Fruit fly (Drosophila melanogaster) whole organism, prepupa: ENCODE data around the gene CG31381.
A peak's percentile ranks its signal among the peaks of the same experiment; 100 is the strongest.

Source experiments
- Blimp-1 ChIP-seq: fragments of 200-800 bp; sonication (Bioruptor generic); optimal IDR thresholded peaks from 3 replicates; lab custom pipeline; 2017; ENCODE audit warnings: missing biosample characterization, missing genetic modification characterization, mild to moderate bottlenecking, moderate library complexity, missing genetic modification reagents
- CG10631 ChIP-seq: fragments of 200-800 bp; sonication (Bioruptor generic); optimal IDR thresholded peaks from 2 replicates; lab custom pipeline; 2016; ENCODE audit warnings: missing biosample characterization, missing genetic modification characterization
- CG11294 ChIP-seq: fragments of 200-800 bp; sonication (Bioruptor generic); IDR thresholded peaks from 2 replicates; pipeline ENCODE4 v1.3.6; 2022; ENCODE audit warnings: missing biosample characterization, missing genetic modification characterization
- CG15336 ChIP-seq: fragments of 200-800 bp; sonication (Bioruptor generic); IDR thresholded peaks from 2 replicates; pipeline ENCODE4 v1.3.6; 2022; ENCODE audit warnings: missing biosample characterization, missing genetic modification characterization
- CG1621 ChIP-seq: fragments of 200-800 bp; sonication (Bioruptor generic); optimal IDR thresholded peaks from 3 replicates; lab custom pipeline; 2018; ENCODE audit warnings: missing biosample characterization, mild to moderate bottlenecking, missing genetic modification characterization
- CG16779 ChIP-seq: fragments of 200-800 bp; sonication (Bioruptor generic); optimal IDR thresholded peaks from 3 replicates; lab custom pipeline; 2017; ENCODE audit warnings: missing biosample characterization, mild to moderate bottlenecking, missing genetic modification characterization
- CG3032 ChIP-seq: fragments of 200-800 bp; optimal IDR thresholded peaks from 2 replicates; lab custom pipeline; 2019; ENCODE audit warnings: missing biosample characterization, mild to moderate bottlenecking, missing genetic modification characterization, moderate library complexity
- CG31627 ChIP-seq: fragments of 200-800 bp; sonication (Bioruptor generic); optimal IDR thresholded peaks from 3 replicates; lab custom pipeline; 2016; ENCODE audit warnings: missing biosample characterization, missing genetic modification characterization
- CG3919 ChIP-seq: fragments of 200-800 bp; sonication (Bioruptor generic); optimal IDR thresholded peaks from 3 replicates; lab custom pipeline; 2016; ENCODE audit warnings: missing biosample characterization, missing genetic modification characterization
- CG6163 ChIP-seq: fragments of 200-800 bp; sonication (Bioruptor generic); IDR thresholded peaks from 3 replicates; pipeline ENCODE4 v1.3.6; 2022; ENCODE audit warnings: missing biosample characterization, missing genetic modification characterization
- CG6276 ChIP-seq: fragments of 200-800 bp; sonication (Bioruptor generic); optimal IDR thresholded peaks from 2 replicates; lab custom pipeline; 2017; ENCODE audit warnings: missing biosample characterization, mild to moderate bottlenecking, missing genetic modification characterization
- CG6792 ChIP-seq: fragments of 200-800 bp; sonication (Bioruptor generic); optimal IDR thresholded peaks from 3 replicates; lab custom pipeline; 2016; ENCODE audit warnings: missing biosample characterization, missing genetic modification characterization
- CG6808 ChIP-seq: fragments of 200-800 bp; sonication (Bioruptor generic); optimal IDR thresholded peaks from 3 replicates; lab custom pipeline; 2017; ENCODE audit warnings: missing biosample characterization, missing genetic modification characterization, mild to moderate bottlenecking, moderate library complexity, missing genetic modification reagents
- CG6854 ChIP-seq: fragments of 200-800 bp; sonication (Bioruptor generic); optimal IDR thresholded peaks from 2 replicates; lab custom pipeline; 2017; ENCODE audit warnings: missing biosample characterization, mild to moderate bottlenecking, missing genetic modification characterization
- CG7368 ChIP-seq: fragments of 200-800 bp; sonication (Bioruptor generic); optimal IDR thresholded peaks from 3 replicates; lab custom pipeline; 2016; ENCODE audit warnings: missing biosample characterization, missing genetic modification characterization
- CG8119 ChIP-seq: fragments of 200-800 bp; sonication (Bioruptor generic); IDR thresholded peaks from 3 replicates; pipeline ENCODE4 v1.3.6; 2022; ENCODE audit warnings: missing biosample characterization, missing genetic modification characterization
- CG8319 ChIP-seq: fragments of 200-800 bp; sonication (Bioruptor generic); optimal IDR thresholded peaks from 3 replicates; lab custom pipeline; 2016; ENCODE audit warnings: missing biosample characterization, missing genetic modification characterization
- CG8632 ChIP-seq: fragments of 200-800 bp; sonication (Bioruptor generic); optimal IDR thresholded peaks from 3 replicates; lab custom pipeline; 2016; ENCODE audit warnings: missing biosample characterization, missing genetic modification characterization
- CG9139 ChIP-seq: fragments of 200-800 bp; sonication (Bioruptor generic); optimal IDR thresholded peaks from 3 replicates; lab custom pipeline; 2017; ENCODE audit warnings: missing biosample characterization, mild to moderate bottlenecking, missing genetic modification characterization
- Eip78C ChIP-seq: fragments of 200-800 bp; sonication (Bioruptor generic); peaks from one replicate; lab custom pipeline; 2016; ENCODE audit warnings: missing biosample characterization, missing genetic modification characterization
- Ets21C ChIP-seq: fragments of 200-800 bp; sonication (Bioruptor generic); optimal IDR thresholded peaks from 3 replicates; lab custom pipeline; 2016; ENCODE audit warnings: missing biosample characterization, missing genetic modification characterization
- Gug ChIP-seq: fragments of 200-800 bp; sonication (Bioruptor generic); IDR thresholded peaks from 2 replicates; pipeline ENCODE4 v1.3.6; 2022; ENCODE audit warnings: missing biosample characterization, missing genetic modification characterization
- Hr38 ChIP-seq: sonication (Bioruptor generic); optimal IDR thresholded peaks from 2 replicates; lab custom pipeline; 2016; ENCODE audit warnings: missing biosample characterization, missing genetic modification characterization
- Hr39 ChIP-seq: fragments of 200-800 bp; sonication (Bioruptor generic); optimal IDR thresholded peaks from 2 replicates; lab custom pipeline; 2016; ENCODE audit warnings: missing biosample characterization, missing genetic modification characterization
- Hr4 ChIP-seq: fragments of 200-800 bp; sonication (Bioruptor generic); optimal IDR thresholded peaks from 3 replicates; lab custom pipeline; 2016; ENCODE audit warnings: missing biosample characterization, missing genetic modification characterization
- Lpt ChIP-seq: fragments of 200-800 bp; sonication (Bioruptor generic); optimal IDR thresholded peaks from 3 replicates; lab custom pipeline; 2016; ENCODE audit warnings: missing biosample characterization, missing genetic modification characterization
- Met ChIP-seq: fragments of 200-800 bp; sonication (Bioruptor generic); optimal IDR thresholded peaks from 3 replicates; lab custom pipeline; 2016; ENCODE audit warnings: missing biosample characterization, missing genetic modification characterization
- OdsH ChIP-seq: fragments of 200-800 bp; sonication (Bioruptor generic); optimal IDR thresholded peaks from 3 replicates; lab custom pipeline; 2016; ENCODE audit warnings: missing biosample characterization, missing genetic modification characterization
- Smox ChIP-seq: fragments of 200-800 bp; sonication (Bioruptor generic); optimal IDR thresholded peaks from 3 replicates; lab custom pipeline; 2016; ENCODE audit warnings: missing biosample characterization, missing genetic modification characterization
- Sox102F ChIP-seq: fragments of 200-800 bp; sonication (Bioruptor generic); optimal IDR thresholded peaks from 2 replicates; lab custom pipeline; 2016; ENCODE audit warnings: missing biosample characterization, mild to moderate bottlenecking, missing genetic modification characterization
- Sox14 ChIP-seq: fragments of 200-800 bp; sonication (Bioruptor generic); optimal IDR thresholded peaks from 3 replicates; lab custom pipeline; 2016; ENCODE audit warnings: missing biosample characterization, missing genetic modification characterization
- achi ChIP-seq: fragments of 200-800 bp; sonication (Bioruptor generic); optimal IDR thresholded peaks from 3 replicates; lab custom pipeline; 2016; ENCODE audit warnings: missing biosample characterization, missing genetic modification characterization
- acj6 ChIP-seq: fragments of 200-800 bp; sonication (Bioruptor generic); optimal IDR thresholded peaks from 3 replicates; lab custom pipeline; 2016; ENCODE audit warnings: missing biosample characterization, missing genetic modification characterization
- dac ChIP-seq: fragments of 200-800 bp; sonication (Bioruptor generic); optimal IDR thresholded peaks from 2 replicates; lab custom pipeline; 2017; ENCODE audit warnings: missing biosample characterization, mild to moderate bottlenecking, missing genetic modification characterization
- eg ChIP-seq: fragments of 200-800 bp; sonication (Bioruptor generic); IDR thresholded peaks from 3 replicates; pipeline ENCODE4 v1.3.6; 2022; ENCODE audit warnings: missing biosample characterization, missing genetic modification characterization
- fd85E ChIP-seq: fragments of 200-800 bp; sonication (Bioruptor generic); optimal IDR thresholded peaks from 3 replicates; lab custom pipeline; 2016; ENCODE audit warnings: missing biosample characterization, missing genetic modification characterization
- fkh ChIP-seq: fragments of 200-800 bp; sonication (Bioruptor generic); optimal IDR thresholded peaks from 3 replicates; lab custom pipeline; 2017; ENCODE audit warnings: missing biosample characterization, mild to moderate bottlenecking, missing genetic modification characterization, moderate library complexity
- lz ChIP-seq: fragments of 200-800 bp; sonication (Bioruptor generic); optimal IDR thresholded peaks from 3 replicates; lab custom pipeline; 2016; ENCODE audit warnings: missing biosample characterization, missing genetic modification characterization
- net ChIP-seq: fragments of 200-800 bp; sonication (Bioruptor generic); optimal IDR thresholded peaks from 3 replicates; lab custom pipeline; 2016; ENCODE audit warnings: missing biosample characterization, missing genetic modification characterization
- pdm3 ChIP-seq: fragments of 200-800 bp; sonication (Bioruptor generic); optimal IDR thresholded peaks from 3 replicates; lab custom pipeline; 2016; ENCODE audit warnings: missing biosample characterization, missing genetic modification characterization
- ss ChIP-seq, 2 experiments: fragments of 200-800 bp; sonication (Bioruptor generic); optimal IDR thresholded peaks; 2 replicates in 1 of 2; 3 replicates in 1 of 2; lab custom pipeline; 2017 to 2018; ENCODE audit warnings: mild to moderate bottlenecking in 2 of 2, missing biosample characterization in 2 of 2, missing genetic modification characterization in 2 of 2, moderate library complexity in 1 of 2
- svp ChIP-seq: fragments of 200-800 bp; sonication (Bioruptor generic); peaks from one replicate; lab custom pipeline; 2016; ENCODE audit warnings: missing biosample characterization, missing genetic modification characterization
- topi ChIP-seq: fragments of 200-800 bp; sonication (Bioruptor generic); optimal IDR thresholded peaks from 3 replicates; lab custom pipeline; 2016; ENCODE audit warnings: missing biosample characterization, missing genetic modification characterization
- vri ChIP-seq: fragments of 200-800 bp; sonication (Bioruptor generic); optimal IDR thresholded peaks from 3 replicates; lab custom pipeline; 2016; ENCODE audit warnings: missing biosample characterization, mild to moderate bottlenecking, missing genetic modification characterization

CG31381 gene

dm6 chr3R:24864719-24865400 is 12.0 kb upstream of the CG31381 start, which contains the start of the genes Srg1 and Elal (continued):
- TF ChIP-seq fd85E: no peak
- TF ChIP-seq CG7368: no peak
- no peak for TF ChIP-seq OdsH (GFP tag; lab: Kevin White, UChicago)
- peak; percentile 65 for TF ChIP-seq svp (GFP tag; lab: Kevin White, UChicago)
- TF ChIP-seq CG8632 (GFP tag; lab: Kevin White, UChicago): no peak
- no peak for TF ChIP-seq Hr39 (GFP tag; lab: Kevin White, UChicago)

DNA sequence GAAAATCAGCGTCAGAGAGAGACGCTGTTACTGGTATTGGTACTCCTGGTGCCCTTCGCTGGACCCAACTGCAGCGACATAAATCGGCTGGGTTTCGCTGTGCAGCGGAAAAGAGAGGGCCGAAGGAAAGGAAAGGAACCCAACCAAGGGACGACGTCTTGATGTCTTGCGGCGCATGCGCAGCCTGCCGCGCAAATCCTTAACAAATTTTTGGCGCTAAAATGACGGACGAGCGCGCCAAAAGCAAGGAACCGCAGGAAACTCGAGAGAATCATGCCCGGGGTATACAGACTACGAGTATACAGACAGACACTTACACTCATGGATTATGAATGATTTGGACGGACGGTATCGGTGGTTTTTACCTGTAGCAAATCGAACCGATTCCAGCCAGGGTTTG is 9.9 kb upstream of the CG31381 start:
- TF ChIP-seq Smox (no peak), CG31627 (GFP tag; lab: Kevin White, UChicago) (no peak), lz (GFP tag; lab: Kevin White, UChicago) (no peak), fkh (GFP tag; lab: Kevin White, UChicago) (no peak), net (GFP tag; lab: Kevin White, UChicago) (no peak), CG3919 (GFP tag; lab: Kevin White, UChicago) (no peak), CG8319 (GFP tag; lab: Kevin White, UChicago) (no peak), CG9139 (GFP tag; lab: Kevin White, UChicago) (no peak), fd85E (no peak), Met (GFP tag; lab: Kevin White, UChicago) (no peak), CG6808 (GFP tag; lab: Kevin White, UChicago) (no peak), eg (GFP tag; lab: Robert Waterston, UW) (no peak), Lpt (GFP tag; lab: Kevin White, UChicago) (no peak), Gug (GFP tag; lab: Robert Waterston, UW) (no peak), svp (GFP tag; lab: Kevin White, UChicago) (no peak), Eip78C (GFP tag; lab: Kevin White, UChicago) (no peak)

- TF ChIP-seq Hr4 (GFP tag; lab: Kevin White, UChicago): no peak
- no peak for TF ChIP-seq Met (GFP tag; lab: Kevin White, UChicago)
- no peak for TF ChIP-seq achi
Measured at dm6 chr3R:24867956-24868355, 8.9 kb upstream of the CG31381 start.

- TF ChIP-seq acj6 (GFP tag; lab: Kevin White, UChicago): no peak
- no peak for TF ChIP-seq CG6276 (GFP tag; lab: Kevin White, UChicago)
- peak; percentile 36 to 73 for TF ChIP-seq ss (GFP tag; optimal IDR thresholded peaks at IDR 0.05; lab: Kevin White, UChicago)
- no peak for TF ChIP-seq Sox102F
- TF ChIP-seq dac: no peak
- TF ChIP-seq eg (GFP tag; lab: Robert Waterston, UW): peak; percentile 41; the same call in 1 of the 3 replicates
- no peak for TF ChIP-seq Lpt (GFP tag; lab: Kevin White, UChicago)
- no peak for TF ChIP-seq vri (GFP tag; lab: Kevin White, UChicago)
- TF ChIP-seq CG11294 (GFP tag; lab: Robert Waterston, UW): no peak
- no peak for TF ChIP-seq Blimp-1
- TF ChIP-seq topi (GFP tag; lab: Kevin White, UChicago): no peak
- TF ChIP-seq pdm3 (GFP tag; lab: Kevin White, UChicago): no peak
- no peak for TF ChIP-seq CG8119
- no peak for TF ChIP-seq Hr39 (GFP tag; lab: Kevin White, UChicago)
- no peak for TF ChIP-seq fkh (GFP tag; lab: Kevin White, UChicago)
- TF ChIP-seq Met (GFP tag; lab: Kevin White, UChicago): no peak
- TF ChIP-seq Hr38 (GFP tag; lab: Kevin White, UChicago): no peak
- TF ChIP-seq Ets21C (GFP tag; lab: Kevin White, UChicago): no peak
- TF ChIP-seq CG6854 (GFP tag; lab: Kevin White, UChicago): peak; percentile 32
- TF ChIP-seq CG3032 (tag; lab: Kevin White, UChicago): peak; percentile 14
- no peak for TF ChIP-seq CG10631
- no peak for TF ChIP-seq CG8319 (GFP tag; lab: Kevin White, UChicago)
- TF ChIP-seq achi: no peak
- TF ChIP-seq CG6163 (GFP tag; lab: Robert Waterston, UW): peak; percentile 9; the same call in 1 of the 3 replicates
- peak; percentile 67 for TF ChIP-seq Eip78C (GFP tag; lab: Kevin White, UChicago)
- no peak for TF ChIP-seq CG6792
- peak; percentile 57 for TF ChIP-seq CG1621
- TF ChIP-seq Sox14 (GFP tag; lab: Kevin White, UChicago): peak; percentile 29
- no peak for TF ChIP-seq CG16779 (tag; lab: Kevin White, UChicago)
- TF ChIP-seq CG15336 (GFP tag; lab: Robert Waterston, UW): no peak
Measured at dm6 chr3R:24870389-24871048, 6.3 kb upstream of the CG31381 start, which contains the start of gene CycB3. Gene CycB3, minus strand, starts transcription at chr3R:24870816.
